Fruit fly (Drosophila melanogaster) Kc167 (cell line): ENCODE data around the gene nonA-l.

Source experiments
- Myc ChIP-seq: fragments of >200 bp; optimal IDR thresholded peaks from 2 replicates; lab custom pipeline; 2017; ENCODE audit warnings: missing external identifiers
- Sin3A ChIP-seq: fragments of >200 bp; optimal IDR thresholded peaks from 2 replicates; lab custom pipeline; 2018; ENCODE audit warnings: missing external identifiers
- insv ChIP-seq: fragments of >200 bp; optimal IDR thresholded peaks from 3 replicates; lab custom pipeline; 2018; ENCODE audit warnings: missing external identifiers
- psq ChIP-seq: fragments of >200 bp; optimal IDR thresholded peaks from 2 replicates; lab custom pipeline; 2017; ENCODE audit warnings: missing external identifiers
- ttk ChIP-seq: sonication (Bioruptor generic); optimal IDR thresholded peaks from 2 replicates; lab custom pipeline; 2017; ENCODE audit warnings: missing external identifiers

- TF ChIP-seq psq (lab: Kevin White, UChicago) (no peak), Myc (lab: Kevin White, UChicago) (no peak), insv (lab: Kevin White, UChicago) (no peak), Sin3A (lab: Kevin White, UChicago) (no peak), ttk (lab: Kevin White, UChicago) (no peak)
These were observed 15.0 kb downstream of the nonA-l start for dm6 chr3R:16655000-16655493.
